Worm (Caenorhabditis elegans) whole organism, midembryonic: ENCODE results near the gene ceh-27.

Source experiments
- cog-1 ChIP-seq: sonication (generic microtip); optimal IDR thresholded peaks from 2 replicates; lab custom pipeline; 2016; ENCODE audit warnings: missing genetic modification characterization, missing compliant biosample characterization
- flt-1 ChIP-seq: fragments of 200-800 bp; sonication (Bioruptor generic); IDR thresholded peaks from 2 replicates; pipeline ENCODE4 v1.3.6; 2022; ENCODE audit warnings: missing genetic modification characterization, missing compliant biosample characterization
- klf-2 ChIP-seq: fragments of 200-800 bp; sonication (Bioruptor generic); conservative IDR thresholded peaks from 2 replicates; pipeline ENCODE4 v1.3.6; 2022; ENCODE audit warnings: missing genetic modification reagents, missing genetic modification characterization, missing compliant biosample characterization
- med-1 ChIP-seq: sonication (generic microtip); optimal IDR thresholded peaks from 2 replicates; lab custom pipeline; 2017; ENCODE audit warnings: missing genetic modification characterization, mild to moderate bottlenecking, missing compliant biosample characterization, antibody characterized with exemption, missing genetic modification reagents; ENCODE audit not compliant: insufficient read depth
- ref-1 ChIP-seq: fragments of 200-800 bp; sonication (Bioruptor generic); conservative IDR thresholded peaks from 2 replicates; pipeline ENCODE4 v1.3.6; 2022; ENCODE audit warnings: missing genetic modification reagents, missing genetic modification characterization, missing compliant biosample characterization
- tab-1 ChIP-seq: fragments of 200-800 bp; sonication (Bioruptor generic); IDR thresholded peaks from 2 replicates; pipeline ENCODE4 v1.3.6; 2022; ENCODE audit warnings: missing genetic modification characterization, missing compliant biosample characterization
- ztf-23 ChIP-seq: fragments of 200-800 bp; sonication (Bioruptor generic); IDR thresholded peaks from 2 replicates; pipeline ENCODE4 v1.3.6; 2022; ENCODE audit warnings: missing genetic modification reagents, missing genetic modification characterization, missing compliant biosample characterization
- ztf-29 ChIP-seq: fragments of 200-800 bp; sonication (Bioruptor generic); IDR thresholded peaks from 2 replicates; pipeline ENCODE4 v1.3.6; 2022; ENCODE audit warnings: missing genetic modification reagents, missing genetic modification characterization, missing compliant biosample characterization

DNA sequence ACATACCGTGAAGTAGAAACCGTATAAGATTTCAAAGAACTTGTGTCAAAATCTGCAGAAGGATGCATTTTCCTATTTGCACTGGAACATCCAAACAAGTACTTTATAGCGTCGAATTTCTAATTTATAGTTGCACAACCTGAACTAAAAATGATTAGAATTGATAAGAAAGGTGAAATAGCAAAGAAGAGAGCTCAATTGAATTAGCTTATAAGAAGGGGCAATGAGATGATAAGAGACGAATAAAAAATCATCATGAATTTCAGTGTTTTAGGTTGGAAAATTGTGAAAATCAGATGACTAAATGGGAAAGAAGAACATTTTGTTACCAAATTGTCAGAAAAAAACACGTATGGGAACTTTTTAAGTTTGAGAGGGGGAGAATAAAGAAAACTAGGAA is 26.7 kb upstream of the ceh-27 start, which contains the start of gene W05E10.1:
- no peak for TF ChIP-seq med-1 (GFP tag; lab: Kevin White, UChicago)
- no peak for TF ChIP-seq flt-1 (GFP tag; lab: Robert Waterston, UW)
- no peak for TF ChIP-seq ref-1 (GFP tag; lab: Robert Waterston, UW)
- no peak for TF ChIP-seq tab-1
- TF ChIP-seq cog-1, result no peak
- TF ChIP-seq ztf-29, result no peak
- no peak for TF ChIP-seq ztf-23 (GFP tag; lab: Robert Waterston, UW)
- TF ChIP-seq klf-2, result no peak
